Worm (Caenorhabditis elegans): ENCODE measurements around the gene ZC412.5.
A peak's percentile ranks its signal among the peaks of the same experiment; 100 is the strongest.
"Not testable (repeated sequence)": the region's sequence is repeated elsewhere in the genome, so short reads cannot be mapped to it uniquely, and the experiment has no call there.

The ZC412.5 gene

ce11 chrV:14830267-14831175, 44.8 kb downstream of the ZC412.5 start:
- TF ChIP-seq ceh-16 (tag; optimal IDR thresholded peaks at IDR 0.05), result peak; percentile 26
- peak; percentile 91 for TF ChIP-seq fos-1 (tag; optimal IDR thresholded peaks at IDR 0.05)
- no peak for TF ChIP-seq aly-2 (tag; optimal IDR thresholded peaks at IDR 0.05)
- peak; percentile 65 for TF ChIP-seq sma-9 (GFP tag; optimal IDR thresholded peaks at IDR 0.05)
- TF ChIP-seq sma-9 (tag; optimal IDR thresholded peaks at IDR 0.05), result no peak
- peak; percentile 5 for TF ChIP-seq sma-3 (GFP tag; optimal IDR thresholded peaks at IDR 0.05)
- TF ChIP-seq crh-2 (tag; optimal IDR thresholded peaks at IDR 0.05), result peak; percentile 70
- peak; percentile 24 for TF ChIP-seq skn-1 (tag; optimal IDR thresholded peaks at IDR 0.05)
- no peak for TF ChIP-seq unc-39 (tag; optimal IDR thresholded peaks at IDR 0.05)

- TF ChIP-seq unc-55 (GFP tag; optimal IDR thresholded peaks at IDR 0.05), result no peak
- no peak for TF ChIP-seq C34F6.9 (tag; optimal IDR thresholded peaks at IDR 0.05)
- TF ChIP-seq Y55F3AM.14 (GFP tag; optimal IDR thresholded peaks at IDR 0.05), result no peak
- no peak for TF ChIP-seq nhr-25 (tag; optimal IDR thresholded peaks at IDR 0.05)
- no peak for TF ChIP-seq ceh-16 (tag; optimal IDR thresholded peaks at IDR 0.05)
- no peak for TF ChIP-seq sma-3 (GFP tag; optimal IDR thresholded peaks at IDR 0.05)
- TF ChIP-seq ceh-82 (tag; optimal IDR thresholded peaks at IDR 0.05), result no peak
- no peak for TF ChIP-seq F13H6.1 (tag; optimal IDR thresholded peaks at IDR 0.05)
- no peak for TF ChIP-seq nhr-6 (tag; optimal IDR thresholded peaks at IDR 0.05)
- no peak for TF ChIP-seq elt-3 (tag; optimal IDR thresholded peaks at IDR 0.05)
- TF ChIP-seq sma-9 (GFP tag; optimal IDR thresholded peaks at IDR 0.05), result no peak
- no peak for TF ChIP-seq sma-9 (tag; optimal IDR thresholded peaks at IDR 0.05)
- TF ChIP-seq nhr-237 (tag; optimal IDR thresholded peaks at IDR 0.05), result no peak
Observed at ce11 chrV:14828407-14828806, 46.9 kb downstream of the ZC412.5 start.

ce11 chrV:14826952-14827351, 48.3 kb downstream of the ZC412.5 start, which contains the start of gene nspa-8:
nspa-8 (minus strand) TSS chrV:14827052.
- TF ChIP-seq peb-1 (tag; optimal IDR thresholded peaks at IDR 0.05); sma-3 (GFP tag; optimal IDR thresholded peaks at IDR 0.05); sem-4 (tag; optimal IDR thresholded peaks at IDR 0.05): not testable (repeated sequence)

- no peak for TF ChIP-seq unc-62 (GFP tag; optimal IDR thresholded peaks at IDR 0.05)
- TF ChIP-seq lin-11 (tag; optimal IDR thresholded peaks at IDR 0.05), result no peak
- no peak for TF ChIP-seq ceh-82 (tag; optimal IDR thresholded peaks at IDR 0.05)
- TF ChIP-seq lsy-2 (tag; optimal IDR thresholded peaks at IDR 0.05), result no peak
- TF ChIP-seq egl-27 (tag; optimal IDR thresholded peaks at IDR 0.05), result no peak
- no peak for TF ChIP-seq ama-1 (optimal IDR thresholded peaks at IDR 0.05)
- no peak for TF ChIP-seq R02D3.7 (tag; optimal IDR thresholded peaks at IDR 0.05)
- TF ChIP-seq skn-1 (tag; optimal IDR thresholded peaks at IDR 0.05), result no peak
- no peak for TF ChIP-seq Y55F3AM.14 (GFP tag; optimal IDR thresholded peaks at IDR 0.05)
- TF ChIP-seq lin-39 (tag; optimal IDR thresholded peaks at IDR 0.05), result no peak
- no peak for TF ChIP-seq snpc-4 (tag; optimal IDR thresholded peaks at IDR 0.05)
- TF ChIP-seq nhr-21 (tag; optimal IDR thresholded peaks at IDR 0.05), result no peak
- TF ChIP-seq C34F6.9 (tag; optimal IDR thresholded peaks at IDR 0.05), result no peak
Observed at ce11 chrV:14824124-14824523, 51.1 kb downstream of the ZC412.5 start, which contains the start of gene W06A7.4. W06A7.4 (plus strand) TSS chrV:14824424.

All from whole organism, L2 larva.